Fruit fly (Drosophila melanogaster) whole organism, wandering third instar larva: ENCODE measurements around the gene Ilp4.
A peak's percentile ranks its signal among the peaks of the same experiment; 100 is the strongest.

Experiments used
- Abd-B ChIP-seq: fragments of >200 bp; optimal IDR thresholded peaks from 2 replicates; lab custom pipeline; 2017; ENCODE audit warnings: missing biosample characterization, missing genetic modification characterization
- CG9705 ChIP-seq: fragments of 200-800 bp; sonication (Bioruptor generic); optimal IDR thresholded peaks from 2 replicates; lab custom pipeline; 2018; ENCODE audit warnings: missing biosample characterization, mild to moderate bottlenecking, missing genetic modification characterization
- Dfd ChIP-seq: fragments of >200 bp; optimal IDR thresholded peaks from 2 replicates; lab custom pipeline; 2017; ENCODE audit warnings: missing biosample characterization, missing genetic modification characterization
- Dif ChIP-seq: fragments of 200-275, 200-300 bp; sonication (Bioruptor generic); optimal IDR thresholded peaks from 2 replicates; lab custom pipeline; 2018; ENCODE audit warnings: missing biosample characterization, missing genetic modification characterization; ENCODE audit not compliant: partially characterized antibody
- GATAd ChIP-seq: sonication (Bioruptor generic); optimal IDR thresholded peaks from 2 replicates; lab custom pipeline; 2016; ENCODE audit warnings: missing biosample characterization, missing genetic modification characterization
- HLH106 ChIP-seq: fragments of 200-800 bp; optimal IDR thresholded peaks from 3 replicates; lab custom pipeline; 2019; ENCODE audit warnings: missing biosample characterization, mild to moderate bottlenecking, missing genetic modification characterization, moderate library complexity
- Hr83 ChIP-seq: fragments of 200-300 bp; sonication (Bioruptor generic); optimal IDR thresholded peaks from 2 replicates; lab custom pipeline; 2016; ENCODE audit warnings: missing biosample characterization, mild to moderate bottlenecking, missing genetic modification characterization, moderate library complexity; ENCODE audit not compliant: poor library complexity, severe bottlenecking
- Jra ChIP-seq: sonication (Bioruptor generic); optimal IDR thresholded peaks from 2 replicates; lab custom pipeline; 2016; ENCODE audit warnings: missing biosample characterization, missing genetic modification characterization
- Mio ChIP-seq: sonication (Bioruptor generic); optimal IDR thresholded peaks from 2 replicates; lab custom pipeline; 2016; ENCODE audit warnings: missing biosample characterization, missing genetic modification characterization
- OdsH ChIP-seq: fragments of 200-800 bp; sonication (Bioruptor generic); optimal IDR thresholded peaks from 2 replicates; lab custom pipeline; 2016; ENCODE audit warnings: missing biosample characterization, mild to moderate bottlenecking, missing genetic modification characterization
- Rel ChIP-seq, 2 experiments: fragments of 200-800 bp; sonication (Bioruptor generic) in 1 of 2; optimal IDR thresholded peaks; 2 replicates in 1 of 2; 3 replicates in 1 of 2; lab custom pipeline; 2016 to 2019; ENCODE audit warnings: mild to moderate bottlenecking in 2 of 2, missing biosample characterization in 2 of 2, missing genetic modification characterization in 2 of 2, moderate library complexity in 1 of 2
- Sp1 ChIP-seq: fragments of 200-800 bp; sonication (Bioruptor generic); optimal IDR thresholded peaks from 3 replicates; lab custom pipeline; 2019; ENCODE audit warnings: missing biosample characterization, mild to moderate bottlenecking, missing genetic modification characterization, moderate library complexity
- Vsx2 ChIP-seq: fragments of 200-300, 225-300 bp; sonication (Bioruptor generic); optimal IDR thresholded peaks from 2 replicates; lab custom pipeline; 2018; ENCODE audit warnings: missing biosample characterization, missing genetic modification characterization; ENCODE audit not compliant: partially characterized antibody
- brk ChIP-seq: fragments of 200-800 bp; sonication (Bioruptor generic); optimal IDR thresholded peaks from 2 replicates; lab custom pipeline; 2016; ENCODE audit warnings: missing biosample characterization, mild to moderate bottlenecking, missing genetic modification characterization
- dl ChIP-seq, 2 experiments: fragments of 175-275, 200-275 bp in 1 of 2; fragments of 200-275 bp in 1 of 2; sonication (Bioruptor generic); optimal IDR thresholded peaks; lab custom pipeline; 2018; ENCODE audit warnings: mild to moderate bottlenecking in 2 of 2, missing biosample characterization in 2 of 2, missing genetic modification characterization in 2 of 2, moderate library complexity in 2 of 2; ENCODE audit not compliant: partially characterized antibody in 2 of 2, insufficient read depth in 1 of 2
- dmrt93B ChIP-seq: fragments of 200-800 bp; sonication (Bioruptor generic); optimal IDR thresholded peaks from 2 replicates; lab custom pipeline; 2018; ENCODE audit warnings: missing biosample characterization, mild to moderate bottlenecking, missing genetic modification characterization
- dsf ChIP-seq: sonication (Bioruptor generic); optimal IDR thresholded peaks from 2 replicates; lab custom pipeline; 2016; ENCODE audit warnings: missing biosample characterization, missing genetic modification characterization, borderline replicate concordance
- ey ChIP-seq: fragments of 200-800 bp; sonication (Bioruptor generic); optimal IDR thresholded peaks from 2 replicates; lab custom pipeline; 2016; ENCODE audit warnings: missing biosample characterization, missing genetic modification characterization
- foxo ChIP-seq, 2 experiments: fragments of 200-800 bp; sonication (Bioruptor generic); optimal IDR thresholded peaks; 2 replicates in 1 of 2; 3 replicates in 1 of 2; lab custom pipeline; 2016 to 2017; ENCODE audit warnings: missing biosample characterization in 2 of 2, missing genetic modification characterization in 2 of 2
- fru ChIP-seq: fragments of 200-800 bp; sonication (Bioruptor generic); optimal IDR thresholded peaks from 3 replicates; lab custom pipeline; 2016; ENCODE audit warnings: missing biosample characterization, mild to moderate bottlenecking, missing genetic modification characterization
- h ChIP-seq: fragments of 200-800 bp; sonication (Bioruptor generic); optimal IDR thresholded peaks from 3 replicates; lab custom pipeline; 2016; ENCODE audit warnings: missing biosample characterization, mild to moderate bottlenecking, missing genetic modification characterization
- jim ChIP-seq: fragments of 175-275, 200-325 bp; sonication (Bioruptor generic); optimal IDR thresholded peaks from 2 replicates; lab custom pipeline; 2016; ENCODE audit warnings: missing biosample characterization, mild to moderate bottlenecking, missing genetic modification characterization
- lola ChIP-seq: fragments of >200 bp; optimal IDR thresholded peaks from 2 replicates; lab custom pipeline; 2017; ENCODE audit warnings: missing biosample characterization, missing genetic modification characterization
- psq ChIP-seq: fragments of 200-800 bp; sonication (Bioruptor generic); optimal IDR thresholded peaks from 3 replicates; lab custom pipeline; 2017; ENCODE audit warnings: missing biosample characterization, mild to moderate bottlenecking, missing genetic modification characterization, moderate library complexity
- rgr ChIP-seq: fragments of 200-800 bp; sonication (Bioruptor generic); optimal IDR thresholded peaks from 3 replicates; lab custom pipeline; 2016; ENCODE audit warnings: missing biosample characterization, mild to moderate bottlenecking, missing genetic modification characterization
- sage ChIP-seq: fragments of 200-800 bp; sonication (Bioruptor generic); optimal IDR thresholded peaks from 2 replicates; lab custom pipeline; 2016; ENCODE audit warnings: missing biosample characterization, mild to moderate bottlenecking, missing genetic modification characterization
- sv ChIP-seq: fragments of 200-800 bp; sonication (Bioruptor generic); optimal IDR thresholded peaks from 3 replicates; lab custom pipeline; 2016; ENCODE audit warnings: missing biosample characterization, missing genetic modification characterization
- tai ChIP-seq: sonication (Bioruptor generic); optimal IDR thresholded peaks from 2 replicates; lab custom pipeline; 2016; ENCODE audit warnings: missing biosample characterization, missing genetic modification characterization
- woc ChIP-seq: sonication (Bioruptor generic); optimal IDR thresholded peaks from 2 replicates; lab custom pipeline; 2016; ENCODE audit warnings: missing biosample characterization, mild to moderate bottlenecking, missing genetic modification characterization

The Ilp4 gene

dm6 chr3L:9776804-9777393 is 27.2 kb downstream of the Ilp4 start:
- TF ChIP-seq GATAd (GFP tag; lab: Kevin White, UChicago) (no peak), dl (GFP tag; optimal IDR thresholded peaks at IDR 0.05; lab: Kevin White, UChicago; ENCODE audit: insufficient read depth in 1 of 2, partially characterized antibody in 2 of 2) (no peak), Abd-B (GFP tag; lab: Kevin White, UChicago) (no peak), Vsx2 (GFP tag; lab: Kevin White, UChicago) (no peak), rgr (GFP tag; lab: Kevin White, UChicago) (no peak), Dif (GFP tag; lab: Kevin White, UChicago) (no peak), ey (GFP tag; lab: Kevin White, UChicago) (no peak)

dm6 chr3L:9775728-9776127 is 28.3 kb downstream of the Ilp4 start:
- no peak for TF ChIP-seq GATAd (GFP tag; lab: Kevin White, UChicago)
- no peak for TF ChIP-seq HLH106 (tag; lab: Kevin White, UChicago)
- no peak for TF ChIP-seq brk (GFP tag; lab: Kevin White, UChicago)
- peak; percentile 13 for TF ChIP-seq Dfd (GFP tag; lab: Kevin White, UChicago)
- TF ChIP-seq dl (GFP tag; optimal IDR thresholded peaks at IDR 0.05; lab: Kevin White, UChicago; ENCODE audit: insufficient read depth in 1 of 2, partially characterized antibody in 2 of 2) = no peak

- no peak for TF ChIP-seq sv
Measured at dm6 chr3L:9768385-9768784, 35.7 kb downstream of the Ilp4 start.

- TF ChIP-seq lola (no peak), tai (no peak), foxo (GFP tag; optimal IDR thresholded peaks at IDR 0.05; lab: Kevin White, UChicago) (no peak), Dif (GFP tag; lab: Kevin White, UChicago) (peak; percentile 23), dl (GFP tag; optimal IDR thresholded peaks at IDR 0.05; lab: Kevin White, UChicago; ENCODE audit: insufficient read depth in 1 of 2, partially characterized antibody in 2 of 2) (peak in 1 of 2 experiments; percentile 5)
Measured at dm6 chr3L:9767636-9768358, 36.3 kb downstream of the Ilp4 start.

dm6 chr3L:9766364-9766763 is 37.7 kb downstream of the Ilp4 start:
- TF ChIP-seq Rel (GFP tag; optimal IDR thresholded peaks at IDR 0.05; lab: Kevin White, UChicago) = no peak
- TF ChIP-seq Rel (tag; optimal IDR thresholded peaks at IDR 0.05; lab: Kevin White, UChicago) = peak; percentile 76
- TF ChIP-seq Vsx2 (GFP tag; lab: Kevin White, UChicago) = no peak

- TF ChIP-seq Mio (GFP tag; lab: Kevin White, UChicago) (no peak), Dif (GFP tag; lab: Kevin White, UChicago) (no peak), dmrt93B (GFP tag; lab: Kevin White, UChicago) (no peak), dsf (GFP tag; lab: Kevin White, UChicago) (no peak), Jra (GFP tag; lab: Kevin White, UChicago) (no peak), woc (GFP tag; lab: Kevin White, UChicago) (no peak), Sp1 (no peak)
Measured at dm6 chr3L:9765710-9766005, 38.4 kb downstream of the Ilp4 start.

- TF ChIP-seq OdsH (GFP tag; lab: Kevin White, UChicago) (peak; percentile 17), fru (GFP tag; lab: Kevin White, UChicago) (peak; percentile 17), Vsx2 (GFP tag; lab: Kevin White, UChicago) (no peak), ey (GFP tag; lab: Kevin White, UChicago) (peak; percentile 1), Abd-B (GFP tag; lab: Kevin White, UChicago) (no peak), jim (GFP tag; lab: Kevin White, UChicago) (no peak), foxo (GFP tag; optimal IDR thresholded peaks at IDR 0.05; lab: Kevin White, UChicago) (no peak), psq (GFP tag; lab: Kevin White, UChicago) (peak; percentile 57), brk (GFP tag; lab: Kevin White, UChicago) (no peak), Mio (GFP tag; lab: Kevin White, UChicago) (no peak), dl (GFP tag; optimal IDR thresholded peaks at IDR 0.05; lab: Kevin White, UChicago; ENCODE audit: insufficient read depth in 1 of 2, partially characterized antibody in 2 of 2) (no peak), Dif (GFP tag; lab: Kevin White, UChicago) (no peak), Rel (GFP tag; optimal IDR thresholded peaks at IDR 0.05; lab: Kevin White, UChicago) (no peak), Rel (tag; optimal IDR thresholded peaks at IDR 0.05; lab: Kevin White, UChicago) (peak; percentile 73), h (GFP tag; lab: Kevin White, UChicago) (peak; percentile 30), Jra (GFP tag; lab: Kevin White, UChicago) (no peak), CG9705 (GFP tag; lab: Kevin White, UChicago) (no peak), dmrt93B (GFP tag; lab: Kevin White, UChicago) (peak; percentile 24), Sp1 (peak; percentile 25), Hr83 (GFP tag; lab: Kevin White, UChicago) (no peak), sage (GFP tag; lab: Kevin White, UChicago) (no peak), rgr (GFP tag; lab: Kevin White, UChicago) (no peak), sv (no peak), tai (no peak)
Measured at dm6 chr3L:9764915-9765709, 39.0 kb downstream of the Ilp4 start.
